Worm (Caenorhabditis elegans) whole organism, L2 larva: ENCODE data around the gene sedl-1.

Source experiments
- R02D3.7 ChIP-seq: fragments of 150-350 bp; optimal IDR thresholded peaks from 2 replicates; lab custom pipeline; 2014; ENCODE audit warnings: missing biosample characterization, missing genetic modification characterization
- gmeb-1 ChIP-seq: fragments of 150-350 bp; optimal IDR thresholded peaks from 2 replicates; lab custom pipeline; 2014; ENCODE audit warnings: missing biosample characterization, missing genetic modification characterization
- nhr-6 ChIP-seq: fragments of 150-350 bp; optimal IDR thresholded peaks from 2 replicates; lab custom pipeline; 2014; ENCODE audit warnings: missing biosample characterization, missing genetic modification characterization

ce11 chrX:1450352-1450818, 10.3 kb upstream of the sedl-1 start, which contains the start of gene W05H7.1:
- TF ChIP-seq nhr-6 = no peak
- TF ChIP-seq R02D3.7 (tag; lab: Kevin White, UChicago) = no peak
- no peak for TF ChIP-seq gmeb-1 (tag; lab: Kevin White, UChicago)
